Worm (Caenorhabditis elegans) whole organism, mixed stage, embryonic: ENCODE measurements around the gene C32H11.4.

ENCODE experiments used
- blmp-1 ChIP-seq: fragments of 150-350 bp; optimal IDR thresholded peaks from 2 replicates; lab custom pipeline; 2014; ENCODE audit warnings: missing biosample characterization, missing genetic modification characterization
- nhr-76 ChIP-seq: sonication (generic microtip); optimal IDR thresholded peaks from 2 replicates; lab custom pipeline; 2017; ENCODE audit warnings: missing biosample characterization, missing genetic modification characterization
- unc-62 ChIP-seq: fragments of 150-350 bp; optimal IDR thresholded peaks from 2 replicates; lab custom pipeline; 2014; ENCODE audit warnings: missing biosample characterization, missing genetic modification reagents, missing genetic modification characterization

- TF ChIP-seq blmp-1 (tag; lab: Kevin White, UChicago), result no peak
- TF ChIP-seq unc-62 (GFP tag; lab: Kevin White, UChicago), result no peak
- TF ChIP-seq nhr-76 (tag; lab: Kevin White, UChicago), result no peak
These were observed 14.5 kb upstream of the C32H11.4 start, which contains the start of gene K08D8.3 for ce11 chrIV:12906529-12906928.
